Worm (Caenorhabditis elegans) whole organism, L3 larva: ENCODE measurements around the gene ZK1240.6.

ENCODE experiments used
- ceh-82 ChIP-seq: fragments of 150-350 bp; optimal IDR thresholded peaks from 2 replicates; lab custom pipeline; 2014; ENCODE audit warnings: missing biosample characterization, missing genetic modification characterization
- ceh-9 ChIP-seq: sonication (generic microtip); optimal IDR thresholded peaks from 2 replicates; lab custom pipeline; 2018; ENCODE audit warnings: missing biosample characterization, missing genetic modification characterization
- nhr-76 ChIP-seq: fragments of 150-350 bp; sonication (generic microtip); optimal IDR thresholded peaks from 5 replicates; lab custom pipeline; 2014; ENCODE audit warnings: missing biosample characterization, missing genetic modification characterization
- nhr-77 ChIP-seq: fragments of 150-350 bp; optimal IDR thresholded peaks from 2 replicates; lab custom pipeline; 2014; ENCODE audit warnings: missing biosample characterization, missing genetic modification characterization

- TF ChIP-seq nhr-76 (tag; lab: Kevin White, UChicago): no peak
- no peak for TF ChIP-seq nhr-77
- no peak for TF ChIP-seq ceh-82 (tag; lab: Kevin White, UChicago)
- TF ChIP-seq ceh-9 (tag; lab: Kevin White, UChicago): no peak
Measured at ce11 chrII:2322857-2323518, at the start of gene ZK1240.6, which contains the start of gene ZK1240.2.
